Worm (Caenorhabditis elegans) whole organism, mixed stage, embryonic: ENCODE results near the gene nhr-164.

Experiments used
- pha-4 ChIP-seq: fragments of 150-350 bp; optimal IDR thresholded peaks from 2 replicates; lab custom pipeline; 2018; ENCODE audit warnings: missing biosample characterization, missing genetic modification reagents, missing genetic modification characterization
- snpc-4 ChIP-seq: fragments of 150-350 bp; optimal IDR thresholded peaks from 2 replicates; lab custom pipeline; 2014; ENCODE audit warnings: missing biosample characterization, missing genetic modification characterization

DNA sequence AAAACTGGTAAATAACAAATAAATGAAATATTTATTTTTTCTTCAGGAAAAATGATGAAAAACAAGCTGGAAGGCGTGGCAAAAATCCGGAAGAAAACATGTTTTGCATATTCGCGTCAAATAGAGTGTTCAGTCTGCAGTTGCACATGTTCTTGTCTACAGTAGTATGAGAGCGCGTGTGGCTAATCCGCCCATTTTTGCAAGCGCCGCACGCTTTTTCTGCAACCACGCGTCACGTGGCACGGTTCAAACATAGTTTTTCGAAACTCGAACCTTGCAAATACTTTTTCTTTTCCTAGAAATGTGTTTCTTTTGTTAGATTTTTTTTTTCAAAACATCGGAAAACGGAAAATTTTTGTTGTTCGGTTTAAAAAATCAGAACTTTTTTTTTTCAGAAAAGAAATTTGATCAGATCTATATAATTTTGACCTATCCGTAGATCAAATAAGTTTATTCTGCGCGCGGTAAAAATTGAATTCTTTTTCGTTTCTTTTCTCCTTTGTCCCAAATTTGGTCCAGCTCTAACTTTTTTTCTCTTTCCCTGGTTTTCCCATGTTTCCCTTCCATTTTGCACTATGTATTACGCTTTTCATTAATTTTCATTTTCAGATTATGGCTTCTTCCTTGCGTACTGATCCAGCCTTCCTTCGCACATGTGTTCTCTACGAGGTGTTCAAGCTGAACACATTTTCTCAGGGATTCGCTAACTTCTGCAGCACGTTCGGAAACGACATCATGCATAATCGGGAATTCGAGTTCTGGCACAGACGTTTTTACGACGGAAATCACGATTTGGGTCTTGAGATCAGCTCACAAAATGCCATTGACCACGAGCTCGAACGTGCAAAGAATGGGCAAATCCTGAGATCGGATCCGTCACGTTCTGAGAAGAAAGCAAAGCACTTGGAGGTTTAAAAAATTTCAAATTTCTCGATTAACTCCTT is 51.2 kb downstream of the nhr-164 start, which contains the start of gene Y75B12B.1:
- TF ChIP-seq pha-4 (no peak), snpc-4 (no peak)
